Fruit fly (Drosophila melanogaster) whole organism, prepupa: ENCODE measurements around the gene Tdg.

Source experiments
- Blimp-1 ChIP-seq: fragments of 200-800 bp; sonication (Bioruptor generic); optimal IDR thresholded peaks from 3 replicates; lab custom pipeline; 2017; ENCODE audit warnings: missing biosample characterization, missing genetic modification characterization, mild to moderate bottlenecking, moderate library complexity, missing genetic modification reagents
- CG11902 ChIP-seq: fragments of 200-800 bp; sonication (Bioruptor generic); optimal IDR thresholded peaks from 3 replicates; lab custom pipeline; 2016; ENCODE audit warnings: missing biosample characterization, missing genetic modification characterization
- CG3032 ChIP-seq: fragments of 200-800 bp; optimal IDR thresholded peaks from 2 replicates; lab custom pipeline; 2019; ENCODE audit warnings: missing biosample characterization, mild to moderate bottlenecking, missing genetic modification characterization, moderate library complexity
- CG31627 ChIP-seq: fragments of 200-800 bp; sonication (Bioruptor generic); optimal IDR thresholded peaks from 3 replicates; lab custom pipeline; 2016; ENCODE audit warnings: missing biosample characterization, missing genetic modification characterization
- CG34406 ChIP-seq: fragments of 200-800 bp; sonication (Bioruptor generic); optimal IDR thresholded peaks from 3 replicates; lab custom pipeline; 2016; ENCODE audit warnings: missing biosample characterization, missing genetic modification characterization
- CG3919 ChIP-seq: fragments of 200-800 bp; sonication (Bioruptor generic); optimal IDR thresholded peaks from 3 replicates; lab custom pipeline; 2016; ENCODE audit warnings: missing biosample characterization, missing genetic modification characterization
- CG6276 ChIP-seq: fragments of 200-800 bp; sonication (Bioruptor generic); optimal IDR thresholded peaks from 2 replicates; lab custom pipeline; 2017; ENCODE audit warnings: missing biosample characterization, mild to moderate bottlenecking, missing genetic modification characterization
- CG7368 ChIP-seq: fragments of 200-800 bp; sonication (Bioruptor generic); optimal IDR thresholded peaks from 3 replicates; lab custom pipeline; 2016; ENCODE audit warnings: missing biosample characterization, missing genetic modification characterization
- CG8319 ChIP-seq: fragments of 200-800 bp; sonication (Bioruptor generic); optimal IDR thresholded peaks from 3 replicates; lab custom pipeline; 2016; ENCODE audit warnings: missing biosample characterization, missing genetic modification characterization
- CG8632 ChIP-seq: fragments of 200-800 bp; sonication (Bioruptor generic); optimal IDR thresholded peaks from 3 replicates; lab custom pipeline; 2016; ENCODE audit warnings: missing biosample characterization, missing genetic modification characterization
- Eip75B ChIP-seq: fragments of 200-800 bp; sonication (Bioruptor generic); optimal IDR thresholded peaks from 3 replicates; lab custom pipeline; 2016; ENCODE audit warnings: missing biosample characterization, missing genetic modification characterization
- Eip78C ChIP-seq: fragments of 200-800 bp; sonication (Bioruptor generic); peaks from one replicate; lab custom pipeline; 2016; ENCODE audit warnings: missing biosample characterization, missing genetic modification characterization
- Ets96B ChIP-seq: fragments of 200-800 bp; optimal IDR thresholded peaks from 2 replicates; lab custom pipeline; 2019; ENCODE audit warnings: missing biosample characterization, mild to moderate bottlenecking, missing genetic modification characterization, moderate library complexity
- Lpt ChIP-seq: fragments of 200-800 bp; sonication (Bioruptor generic); optimal IDR thresholded peaks from 3 replicates; lab custom pipeline; 2016; ENCODE audit warnings: missing biosample characterization, missing genetic modification characterization
- Met ChIP-seq: fragments of 200-800 bp; sonication (Bioruptor generic); optimal IDR thresholded peaks from 3 replicates; lab custom pipeline; 2016; ENCODE audit warnings: missing biosample characterization, missing genetic modification characterization
- OdsH ChIP-seq: fragments of 200-800 bp; sonication (Bioruptor generic); optimal IDR thresholded peaks from 3 replicates; lab custom pipeline; 2016; ENCODE audit warnings: missing biosample characterization, missing genetic modification characterization
- acj6 ChIP-seq: fragments of 200-800 bp; sonication (Bioruptor generic); optimal IDR thresholded peaks from 3 replicates; lab custom pipeline; 2016; ENCODE audit warnings: missing biosample characterization, missing genetic modification characterization
- cyc ChIP-seq: fragments of 200-800 bp; sonication (Bioruptor generic); optimal IDR thresholded peaks from 3 replicates; lab custom pipeline; 2016; ENCODE audit warnings: missing biosample characterization, missing genetic modification characterization
- dsx ChIP-seq: fragments of 200-800 bp; optimal IDR thresholded peaks from 3 replicates; lab custom pipeline; 2019; ENCODE audit warnings: missing biosample characterization, mild to moderate bottlenecking, missing genetic modification characterization, moderate library complexity; ENCODE audit not compliant: poor library complexity, severe bottlenecking
- eg ChIP-seq: fragments of 200-800 bp; sonication (Bioruptor generic); IDR thresholded peaks from 3 replicates; pipeline ENCODE4 v1.3.6; 2022; ENCODE audit warnings: missing biosample characterization, missing genetic modification characterization
- fd85E ChIP-seq: fragments of 200-800 bp; sonication (Bioruptor generic); optimal IDR thresholded peaks from 3 replicates; lab custom pipeline; 2016; ENCODE audit warnings: missing biosample characterization, missing genetic modification characterization
- fkh ChIP-seq: fragments of 200-800 bp; sonication (Bioruptor generic); optimal IDR thresholded peaks from 3 replicates; lab custom pipeline; 2017; ENCODE audit warnings: missing biosample characterization, mild to moderate bottlenecking, missing genetic modification characterization, moderate library complexity
- lz ChIP-seq: fragments of 200-800 bp; sonication (Bioruptor generic); optimal IDR thresholded peaks from 3 replicates; lab custom pipeline; 2016; ENCODE audit warnings: missing biosample characterization, missing genetic modification characterization
- ss ChIP-seq, 2 experiments: fragments of 200-800 bp; sonication (Bioruptor generic); optimal IDR thresholded peaks; 2 replicates in 1 of 2; 3 replicates in 1 of 2; lab custom pipeline; 2017 to 2018; ENCODE audit warnings: mild to moderate bottlenecking in 2 of 2, missing biosample characterization in 2 of 2, missing genetic modification characterization in 2 of 2, moderate library complexity in 1 of 2
- svp ChIP-seq: fragments of 200-800 bp; sonication (Bioruptor generic); peaks from one replicate; lab custom pipeline; 2016; ENCODE audit warnings: missing biosample characterization, missing genetic modification characterization
- topi ChIP-seq: fragments of 200-800 bp; sonication (Bioruptor generic); optimal IDR thresholded peaks from 3 replicates; lab custom pipeline; 2016; ENCODE audit warnings: missing biosample characterization, missing genetic modification characterization
- vri ChIP-seq: fragments of 200-800 bp; sonication (Bioruptor generic); optimal IDR thresholded peaks from 3 replicates; lab custom pipeline; 2016; ENCODE audit warnings: missing biosample characterization, mild to moderate bottlenecking, missing genetic modification characterization

The Tdg gene

DNA sequence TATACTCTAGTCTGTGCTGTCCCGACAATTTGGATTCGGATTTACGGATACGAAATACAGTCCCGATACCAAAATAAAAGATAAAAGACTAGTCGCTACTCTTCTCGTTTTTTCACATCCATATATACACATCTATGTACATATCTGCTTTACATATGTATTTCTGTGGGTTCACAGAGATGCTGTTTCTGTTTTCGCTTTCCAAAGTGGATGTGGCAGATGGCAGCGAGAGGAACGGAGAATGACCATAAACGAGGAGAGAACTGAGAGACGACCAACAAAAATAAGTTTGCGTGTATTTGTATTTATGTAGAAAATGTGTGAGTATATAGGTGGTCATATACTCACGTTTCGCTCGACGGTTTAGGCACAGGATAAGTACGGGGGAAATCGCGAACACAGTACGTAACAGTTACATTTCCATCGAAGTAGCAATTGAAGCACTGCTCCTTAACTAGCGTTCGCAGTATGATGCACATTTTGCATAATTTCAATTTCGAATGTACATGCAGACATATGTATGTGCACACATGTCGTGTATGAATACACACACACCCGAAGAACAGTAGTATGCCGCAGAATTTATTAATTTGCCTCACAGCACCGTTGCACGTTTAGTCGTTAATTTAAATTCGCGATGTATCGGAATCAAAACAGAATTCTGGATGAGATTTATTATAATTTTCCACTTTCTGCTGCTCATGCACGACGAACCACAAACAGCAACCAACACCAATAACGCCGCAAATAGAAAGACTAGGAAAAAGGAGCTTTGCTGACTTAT, at the start of gene Tdg:
TSS of gene Tdg (minus strand) at position 760 of the 784 bp plus-strand sequence.
- peak; percentile 75 for TF ChIP-seq Eip78C
- TF ChIP-seq Blimp-1: peak; percentile 74
- no peak for TF ChIP-seq ss (GFP tag; optimal IDR thresholded peaks at IDR 0.05; lab: Kevin White, UChicago)
- TF ChIP-seq dsx (GFP tag; lab: Kevin White, UChicago): peak; percentile 18
- peak; percentile 10 for TF ChIP-seq Met

DNA sequence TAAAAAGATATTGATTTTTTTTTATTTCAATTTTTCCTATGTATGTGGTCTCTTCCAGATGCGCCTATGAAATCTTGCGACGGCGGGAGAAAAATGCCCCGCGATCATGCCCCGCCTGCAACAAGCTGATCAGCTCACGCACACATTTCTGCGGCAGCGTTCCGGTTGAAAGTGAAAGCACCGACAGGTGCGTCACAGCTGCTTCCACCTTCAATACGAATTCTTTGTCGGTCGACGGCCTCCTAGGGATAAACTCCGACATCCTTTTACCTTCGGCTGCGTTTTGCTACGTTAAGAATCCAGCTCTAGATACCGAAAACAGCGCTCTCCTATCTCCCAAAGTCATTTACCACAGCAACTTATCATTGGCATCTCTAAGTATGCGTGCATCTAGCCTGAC, 30.9 kb upstream of the Tdg start:
- TF ChIP-seq fd85E (GFP tag; lab: Kevin White, UChicago) (no peak), svp (GFP tag; lab: Kevin White, UChicago) (no peak), CG3032 (tag; lab: Kevin White, UChicago) (no peak), Blimp-1 (peak; percentile 21), acj6 (GFP tag; lab: Kevin White, UChicago) (no peak), vri (GFP tag; lab: Kevin White, UChicago) (no peak)
- TF ChIP-seq, all 60 proteins: peak for 1

DNA sequence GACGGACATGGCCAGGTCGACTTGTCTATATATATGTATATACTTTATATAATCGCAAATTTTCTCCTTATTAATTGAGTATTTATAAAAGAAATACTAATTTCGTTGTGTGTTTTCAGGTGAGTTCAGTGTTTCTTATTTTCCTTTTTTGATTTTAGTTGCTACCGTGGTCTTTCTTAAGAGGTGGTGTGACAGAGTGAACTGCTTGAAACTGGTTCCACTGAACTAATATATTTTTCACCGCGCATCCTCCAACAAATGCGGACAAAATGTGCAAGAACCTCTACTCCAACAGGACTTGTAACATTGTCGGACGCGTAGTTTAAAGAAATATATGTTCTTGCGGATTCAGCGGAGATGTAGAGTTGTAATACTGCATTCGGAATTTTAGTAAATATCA, 25.2 kb upstream of the Tdg start, which contains the start of gene CG1909:
TSS of gene CG1909 (plus strand) at position 273 of the 400 bp plus-strand sequence.
- no peak for TF ChIP-seq eg (GFP tag; lab: Robert Waterston, UW)
- TF ChIP-seq, all 60 proteins: peak for 0

DNA sequence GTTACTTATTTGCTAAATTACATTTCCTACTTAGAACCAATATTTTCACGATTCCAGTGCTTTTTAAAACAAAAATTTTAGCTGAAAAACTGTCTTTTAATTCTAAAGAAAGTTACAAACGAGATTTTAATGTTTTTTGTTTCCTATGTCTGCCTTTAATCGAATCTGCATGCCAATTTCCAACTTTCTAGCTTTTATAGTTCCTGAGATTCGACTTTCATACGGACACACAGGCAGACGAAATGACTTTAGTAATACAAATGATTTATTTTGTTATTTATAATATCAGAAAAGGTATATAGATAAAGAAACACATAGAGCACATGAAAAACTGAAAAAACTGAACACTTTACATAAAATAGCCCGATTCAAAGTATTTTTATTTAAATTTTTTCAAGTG, 18.8 kb upstream of the Tdg start:
- TF ChIP-seq CG6276 (GFP tag; lab: Kevin White, UChicago): no peak
- no peak for TF ChIP-seq svp (GFP tag; lab: Kevin White, UChicago)
- no peak for TF ChIP-seq lz
- no peak for TF ChIP-seq topi (GFP tag; lab: Kevin White, UChicago)
- no peak for TF ChIP-seq CG31627 (GFP tag; lab: Kevin White, UChicago)
- TF ChIP-seq Eip75B (GFP tag; lab: Kevin White, UChicago): no peak
- no peak for TF ChIP-seq fkh (GFP tag; lab: Kevin White, UChicago)
- no peak for TF ChIP-seq fd85E (GFP tag; lab: Kevin White, UChicago)
- TF ChIP-seq Lpt (GFP tag; lab: Kevin White, UChicago): no peak
- TF ChIP-seq vri (GFP tag; lab: Kevin White, UChicago): no peak
- no peak for TF ChIP-seq CG11902 (GFP tag; lab: Kevin White, UChicago)
- TF ChIP-seq, all 60 proteins: peak for 0

DNA sequence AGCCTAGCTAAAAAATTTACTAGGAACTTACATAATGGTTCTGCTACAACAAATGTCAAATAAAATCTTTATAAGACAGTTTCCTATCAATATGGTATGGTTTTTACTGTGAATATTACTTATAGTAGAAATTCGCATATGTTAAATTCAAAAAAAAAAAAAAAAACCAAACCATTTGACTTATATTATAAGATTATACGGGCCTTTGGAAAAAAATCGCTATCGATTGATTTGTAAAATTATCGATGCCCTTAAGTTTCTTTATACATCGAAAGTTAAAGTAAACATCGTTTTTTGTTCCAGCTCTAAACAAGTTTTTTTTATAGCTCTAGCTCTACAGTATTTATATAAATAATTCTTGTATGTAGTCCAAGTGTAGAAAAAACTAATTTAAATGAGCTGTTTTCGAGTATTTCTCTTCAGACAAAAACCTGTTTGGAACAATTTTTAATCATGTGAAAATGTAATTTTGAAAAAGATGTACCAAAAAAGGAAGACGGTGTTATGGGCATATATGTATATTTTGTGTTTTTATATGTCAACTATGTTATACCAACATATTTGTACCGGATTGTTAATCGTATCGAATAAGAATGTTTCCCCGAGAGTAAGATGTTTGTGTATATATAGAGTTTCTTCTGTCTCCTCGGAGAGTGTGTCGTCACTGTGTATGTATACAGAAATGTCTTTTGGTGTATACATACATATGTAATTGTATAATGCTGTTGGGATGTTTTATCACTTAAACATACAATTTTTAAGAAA, 14.0 kb upstream of the Tdg start, which contains the start of the genes ND-49 and Ephrin:
TSS of gene ND-49 (minus strand) at position 51 of the 765 bp plus-strand sequence.
TSS of gene Ephrin (plus strand) at position 252 of the 765 bp plus-strand sequence.
- TF ChIP-seq Eip75B (GFP tag; lab: Kevin White, UChicago): no peak
- TF ChIP-seq vri (GFP tag; lab: Kevin White, UChicago): peak; percentile 7
- TF ChIP-seq Eip78C: peak; percentile 69

DNA sequence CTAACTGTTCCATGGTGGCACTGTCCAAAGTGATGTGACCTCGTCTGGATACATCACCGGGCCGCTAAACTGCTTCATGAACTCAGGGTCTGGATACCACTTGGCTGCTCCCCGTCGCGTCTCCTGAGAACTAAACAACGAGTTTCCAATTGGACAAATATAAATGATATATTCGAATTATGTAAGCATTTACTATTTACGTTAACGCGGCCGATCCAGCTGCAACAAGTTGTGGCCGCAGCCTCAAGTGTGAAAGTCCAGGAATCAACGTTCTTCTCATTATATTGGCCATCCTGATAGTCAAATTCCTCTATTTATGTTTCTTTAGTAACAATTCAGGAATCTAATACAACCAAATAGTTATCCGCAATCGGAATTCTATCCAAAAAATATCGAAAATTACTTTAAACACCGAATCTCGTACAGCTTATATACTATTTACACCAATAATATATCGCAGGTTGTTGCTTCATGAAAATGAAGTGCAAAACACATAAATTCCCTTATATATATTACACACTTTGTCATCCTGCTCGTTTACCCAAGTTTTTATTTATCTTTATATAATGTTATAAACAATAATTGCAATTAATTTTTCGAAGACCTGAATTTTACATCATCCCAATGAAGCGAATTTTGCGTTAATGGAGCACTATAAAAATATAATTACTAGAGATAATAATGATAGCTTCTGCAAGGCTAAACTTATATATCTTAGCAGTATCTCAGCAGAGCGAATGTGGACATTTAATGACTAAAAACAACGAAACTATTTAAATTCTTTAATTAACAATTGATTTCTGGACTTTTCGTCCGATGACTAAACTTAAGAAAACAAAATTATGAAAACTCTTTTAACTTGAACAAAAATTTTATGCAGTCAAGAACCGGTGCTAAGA, 13.0 kb upstream of the Tdg start:
- no peak for TF ChIP-seq CG3919 (GFP tag; lab: Kevin White, UChicago)
- no peak for TF ChIP-seq Blimp-1
- TF ChIP-seq CG7368: no peak
- TF ChIP-seq CG3032 (tag; lab: Kevin White, UChicago): peak; percentile 45
- no peak for TF ChIP-seq CG34406 (GFP tag; lab: Kevin White, UChicago)
- TF ChIP-seq CG8632 (GFP tag; lab: Kevin White, UChicago): no peak
- peak; percentile 20 for TF ChIP-seq acj6 (GFP tag; lab: Kevin White, UChicago)
- no peak for TF ChIP-seq CG8319
- TF ChIP-seq cyc: peak; percentile 9
- peak; percentile 67 for TF ChIP-seq Eip78C
- TF ChIP-seq lz: peak; percentile 9
- TF ChIP-seq OdsH (GFP tag; lab: Kevin White, UChicago): peak; percentile 14
- no peak for TF ChIP-seq Ets96B (tag; lab: Kevin White, UChicago)
